Fruit fly (Drosophila melanogaster) whole organism, adult: ENCODE results near the gene Cpr72Eb.
A peak's percentile ranks its signal among the peaks of the same experiment; 100 is the strongest.

Experiments used
- CG11617 ChIP-seq: fragments of 200-800 bp; sonication (Bioruptor generic); optimal IDR thresholded peaks from 2 replicates; lab custom pipeline; 2017; ENCODE audit warnings: mild to moderate bottlenecking, missing biosample characterization, missing genetic modification reagents, missing genetic modification characterization
- CG12768 ChIP-seq: fragments of 200-800 bp; sonication (Bioruptor generic); optimal IDR thresholded peaks from 2 replicates; lab custom pipeline; 2017; ENCODE audit warnings: missing biosample characterization, missing genetic modification characterization, mild to moderate bottlenecking, moderate library complexity, missing genetic modification reagents
- CG14711 ChIP-seq: fragments of 200-800 bp; sonication (Bioruptor generic); optimal IDR thresholded peaks from 2 replicates; lab custom pipeline; 2018; ENCODE audit warnings: missing biosample characterization, mild to moderate bottlenecking, missing genetic modification characterization, moderate library complexity
- CG1620 ChIP-seq: fragments of 200-800 bp; sonication (Bioruptor generic); optimal IDR thresholded peaks from 2 replicates; lab custom pipeline; 2016; ENCODE audit warnings: missing biosample characterization, missing genetic modification characterization
- CG33017 ChIP-seq: fragments of 200-800 bp; sonication (Bioruptor generic); optimal IDR thresholded peaks from 2 replicates; lab custom pipeline; 2018; ENCODE audit warnings: missing biosample characterization, mild to moderate bottlenecking, missing genetic modification characterization, moderate library complexity
- CG5204 ChIP-seq: fragments of 200-800 bp; sonication (Bioruptor generic); optimal IDR thresholded peaks from 2 replicates; lab custom pipeline; 2016; ENCODE audit warnings: missing biosample characterization, missing genetic modification characterization
- CG7045 ChIP-seq: fragments of 200-800 bp; sonication (Bioruptor generic); optimal IDR thresholded peaks from 2 replicates; lab custom pipeline; 2017; ENCODE audit warnings: missing biosample characterization, mild to moderate bottlenecking, missing genetic modification characterization
- CG7101 ChIP-seq: fragments of 200-800 bp; sonication (Bioruptor generic); optimal IDR thresholded peaks from 2 replicates; lab custom pipeline; 2018; ENCODE audit warnings: missing biosample characterization, mild to moderate bottlenecking, missing genetic modification characterization, moderate library complexity
- Clk ChIP-seq: fragments of 200-800 bp; sonication (Bioruptor generic); optimal IDR thresholded peaks from 2 replicates; lab custom pipeline; 2017; ENCODE audit warnings: missing biosample characterization, missing genetic modification characterization
- Crg-1 ChIP-seq: fragments of 200-800 bp; sonication (Bioruptor generic); optimal IDR thresholded peaks from 2 replicates; lab custom pipeline; 2016; ENCODE audit warnings: missing biosample characterization, missing genetic modification characterization
- Hr96 ChIP-seq: fragments of 200-800 bp; sonication (Bioruptor generic); optimal IDR thresholded peaks from 2 replicates; lab custom pipeline; 2016; ENCODE audit warnings: missing biosample characterization, missing genetic modification characterization
- Mnt ChIP-seq: fragments of 200-800 bp; sonication (Bioruptor generic); optimal IDR thresholded peaks from 2 replicates; lab custom pipeline; 2016; ENCODE audit warnings: missing biosample characterization, mild to moderate bottlenecking, missing genetic modification characterization
- bab1 ChIP-seq: fragments of 200-800 bp; sonication (Bioruptor generic); optimal IDR thresholded peaks from 3 replicates; lab custom pipeline; 2019; ENCODE audit warnings: missing biosample characterization, mild to moderate bottlenecking, missing genetic modification characterization, moderate library complexity
- cic ChIP-seq: fragments of 200-800 bp; sonication (Bioruptor generic); optimal IDR thresholded peaks from 2 replicates; lab custom pipeline; 2017; ENCODE audit warnings: missing biosample characterization, mild to moderate bottlenecking, missing genetic modification characterization, moderate library complexity
- cnc ChIP-seq, 2 experiments: fragments of >200 bp; optimal IDR thresholded peaks; 2 replicates each; lab custom pipeline; 2017
- kay ChIP-seq: fragments of 200-800 bp; sonication (Bioruptor generic); peaks from one replicate; lab custom pipeline; 2016; ENCODE audit warnings: missing biosample characterization, missing genetic modification characterization, borderline replicate concordance
- ovo ChIP-seq: fragments of 200-800 bp; sonication (Bioruptor generic); optimal IDR thresholded peaks from 2 replicates; lab custom pipeline; 2016; ENCODE audit warnings: missing biosample characterization, missing genetic modification characterization
- pad ChIP-seq: fragments of 200-800 bp; sonication (Bioruptor generic); optimal IDR thresholded peaks from 3 replicates; lab custom pipeline; 2017; ENCODE audit warnings: missing biosample characterization, missing genetic modification characterization, mild to moderate bottlenecking, moderate library complexity, missing genetic modification reagents
- tj ChIP-seq: fragments of 200-800 bp; sonication (Bioruptor generic); optimal IDR thresholded peaks from 3 replicates; lab custom pipeline; 2017; ENCODE audit warnings: missing biosample characterization, mild to moderate bottlenecking, missing genetic modification characterization, moderate library complexity
- toe ChIP-seq: fragments of 200-800 bp; sonication (Bioruptor generic); optimal IDR thresholded peaks from 2 replicates; lab custom pipeline; 2016; ENCODE audit warnings: missing biosample characterization, missing genetic modification characterization

The Cpr72Eb gene

dm6 chr3L:16383056-16383455 lies 18.4 kb downstream of the Cpr72Eb start:
- TF ChIP-seq ovo (GFP tag; lab: Kevin White, UChicago) (peak; percentile 44), toe (GFP tag; lab: Kevin White, UChicago) (no peak), CG5204 (no peak), kay (GFP tag; lab: Kevin White, UChicago) (peak; percentile 50)

dm6 chr3L:16384145-16384705 lies 19.5 kb downstream of the Cpr72Eb start:
- peak; percentile 27 for TF ChIP-seq Hr96 (GFP tag; lab: Kevin White, UChicago)
- no peak for TF ChIP-seq ovo (GFP tag; lab: Kevin White, UChicago)
- no peak for TF ChIP-seq CG7045 (GFP tag; lab: Kevin White, UChicago)
- TF ChIP-seq Mnt (GFP tag; lab: Kevin White, UChicago): peak; percentile 59
- TF ChIP-seq kay (GFP tag; lab: Kevin White, UChicago): peak; percentile 70
- TF ChIP-seq CG11617: no peak
- no peak for TF ChIP-seq CG33017
- TF ChIP-seq tj (GFP tag; lab: Kevin White, UChicago): no peak
- TF ChIP-seq Crg-1: no peak
- TF ChIP-seq cic (GFP tag; lab: Kevin White, UChicago): peak; percentile 84
- TF ChIP-seq pad: no peak
- no peak for TF ChIP-seq bab1 (GFP tag; lab: Kevin White, UChicago)
- peak; percentile 39 for TF ChIP-seq CG12768 (GFP tag; lab: Kevin White, UChicago)
- TF ChIP-seq Clk: no peak
- no peak for TF ChIP-seq CG7101 (tag; lab: Kevin White, UChicago)
- TF ChIP-seq CG5204: no peak
- no peak for TF ChIP-seq cnc (optimal IDR thresholded peaks at IDR 0.05; lab: Kevin White, UChicago)
- TF ChIP-seq CG1620 (GFP tag; lab: Kevin White, UChicago): no peak
- TF ChIP-seq toe (GFP tag; lab: Kevin White, UChicago): no peak
- no peak for TF ChIP-seq CG14711 (tag; lab: Kevin White, UChicago)

- TF ChIP-seq pad (peak; percentile 45), cic (GFP tag; lab: Kevin White, UChicago) (peak; percentile 93), CG11617 (no peak), CG7045 (GFP tag; lab: Kevin White, UChicago) (peak; percentile 50), ovo (GFP tag; lab: Kevin White, UChicago) (no peak), CG12768 (GFP tag; lab: Kevin White, UChicago) (peak; percentile 54), toe (GFP tag; lab: Kevin White, UChicago) (no peak), cnc (optimal IDR thresholded peaks at IDR 0.05; lab: Kevin White, UChicago) (no peak), tj (GFP tag; lab: Kevin White, UChicago) (peak; percentile 24), CG14711 (tag; lab: Kevin White, UChicago) (no peak), bab1 (GFP tag; lab: Kevin White, UChicago) (peak; percentile 86), Crg-1 (no peak), CG33017 (peak; percentile 27), Clk (no peak), Hr96 (GFP tag; lab: Kevin White, UChicago) (no peak), CG5204 (no peak), CG1620 (GFP tag; lab: Kevin White, UChicago) (peak; percentile 3), CG7101 (tag; lab: Kevin White, UChicago) (peak; percentile 42), kay (GFP tag; lab: Kevin White, UChicago) (peak; percentile 89), Mnt (GFP tag; lab: Kevin White, UChicago) (peak; percentile 96)
Observed at dm6 chr3L:16385252-16385879, 20.7 kb downstream of the Cpr72Eb start.

DNA sequence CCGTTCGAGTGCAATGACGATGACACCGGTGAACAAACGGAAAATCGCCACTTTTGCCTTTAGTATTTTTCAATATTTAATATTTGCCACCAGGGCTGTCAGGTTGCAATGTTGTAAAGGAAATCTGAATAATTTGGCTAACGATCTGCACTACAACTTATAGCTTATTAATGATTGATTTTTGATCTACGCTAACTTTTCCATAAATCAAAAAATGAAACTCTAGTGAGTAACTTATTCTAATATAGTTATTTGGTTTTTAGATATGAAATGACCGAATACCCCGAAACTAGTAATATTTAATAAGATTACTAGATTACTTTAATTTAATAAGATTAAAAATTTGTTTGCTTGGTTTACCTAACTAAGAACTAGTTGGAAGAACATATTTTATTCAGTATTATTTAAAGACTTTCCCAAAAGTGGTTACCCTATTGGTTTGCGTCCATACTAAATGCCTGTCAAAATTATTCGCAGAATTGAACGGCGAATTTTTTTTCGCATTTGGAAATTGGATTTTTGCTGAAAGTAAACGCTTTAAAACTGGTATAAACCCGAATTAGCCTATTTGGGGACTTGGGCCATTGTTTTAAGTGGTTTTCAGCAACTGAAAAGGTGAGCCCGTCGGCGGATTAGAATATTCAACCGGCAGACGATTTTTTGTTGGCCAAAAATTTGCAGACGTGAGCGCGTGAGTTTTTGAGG lies 21.3 kb downstream of the Cpr72Eb start, which contains the start of the genes Agpat3 and RAF2:
Agpat3 (minus strand) TSS at position 78 of the 705 bp plus-strand sequence.
RAF2 (plus strand) TSS at position 448 of the 705 bp plus-strand sequence.
- TF ChIP-seq pad (no peak), CG33017 (no peak), toe (GFP tag; lab: Kevin White, UChicago) (peak; percentile 60), CG1620 (GFP tag; lab: Kevin White, UChicago) (no peak), CG11617 (peak; percentile 27), CG7101 (tag; lab: Kevin White, UChicago) (peak; percentile 7), cic (GFP tag; lab: Kevin White, UChicago) (no peak), Clk (no peak), CG7045 (GFP tag; lab: Kevin White, UChicago) (no peak), CG14711 (tag; lab: Kevin White, UChicago) (peak; percentile 86), ovo (GFP tag; lab: Kevin White, UChicago) (no peak), Hr96 (GFP tag; lab: Kevin White, UChicago) (peak; percentile 5)

DNA sequence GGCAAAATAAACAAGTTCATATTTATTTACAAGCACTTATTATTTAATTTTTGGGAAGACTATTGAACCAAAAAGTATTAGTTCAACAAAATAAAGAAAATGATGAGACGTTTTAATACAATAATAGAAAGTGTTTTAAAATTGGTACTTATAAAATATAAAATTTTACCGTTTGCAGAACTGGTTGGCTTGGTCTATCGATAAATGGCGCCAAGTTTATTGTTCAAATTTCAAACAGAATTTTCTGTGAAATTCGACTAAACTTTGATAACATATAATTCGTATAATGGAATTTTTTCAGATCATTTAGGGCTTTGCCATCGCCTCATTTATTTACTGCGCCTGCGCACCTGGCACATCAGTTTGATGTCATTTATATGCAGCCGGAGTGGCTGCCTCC lies 26.1 kb downstream of the Cpr72Eb start:
- TF ChIP-seq kay (GFP tag; lab: Kevin White, UChicago) (peak; percentile 52), ovo (GFP tag; lab: Kevin White, UChicago) (no peak), CG7101 (tag; lab: Kevin White, UChicago) (no peak), Clk (no peak), Crg-1 (no peak)

dm6 chr3L:16391257-16391656 lies 26.6 kb downstream of the Cpr72Eb start:
- TF ChIP-seq toe (GFP tag; lab: Kevin White, UChicago) (no peak), ovo (GFP tag; lab: Kevin White, UChicago) (no peak), CG7101 (tag; lab: Kevin White, UChicago) (no peak), cic (GFP tag; lab: Kevin White, UChicago) (no peak), Clk (no peak), cnc (optimal IDR thresholded peaks at IDR 0.05; lab: Kevin White, UChicago) (no peak), CG14711 (tag; lab: Kevin White, UChicago) (no peak), CG1620 (GFP tag; lab: Kevin White, UChicago) (no peak), Hr96 (GFP tag; lab: Kevin White, UChicago) (no peak), CG5204 (no peak)
